Fruit fly (Drosophila melanogaster) Kc167 (cell line): ENCODE measurements around the gene VGlut.

Experiments used
- Myc ChIP-seq: fragments of >200 bp; optimal IDR thresholded peaks from 2 replicates; lab custom pipeline; 2017; ENCODE audit warnings: missing external identifiers
- Sin3A ChIP-seq: fragments of >200 bp; optimal IDR thresholded peaks from 2 replicates; lab custom pipeline; 2018; ENCODE audit warnings: missing external identifiers
- h ChIP-seq: fragments of >200 bp; optimal IDR thresholded peaks from 3 replicates; lab custom pipeline; 2018; ENCODE audit warnings: missing external identifiers
- insv ChIP-seq: fragments of >200 bp; optimal IDR thresholded peaks from 3 replicates; lab custom pipeline; 2018; ENCODE audit warnings: missing external identifiers
- psq ChIP-seq: fragments of >200 bp; optimal IDR thresholded peaks from 2 replicates; lab custom pipeline; 2017; ENCODE audit warnings: missing external identifiers
- ttk ChIP-seq: sonication (Bioruptor generic); optimal IDR thresholded peaks from 2 replicates; lab custom pipeline; 2017; ENCODE audit warnings: missing external identifiers

DNA sequence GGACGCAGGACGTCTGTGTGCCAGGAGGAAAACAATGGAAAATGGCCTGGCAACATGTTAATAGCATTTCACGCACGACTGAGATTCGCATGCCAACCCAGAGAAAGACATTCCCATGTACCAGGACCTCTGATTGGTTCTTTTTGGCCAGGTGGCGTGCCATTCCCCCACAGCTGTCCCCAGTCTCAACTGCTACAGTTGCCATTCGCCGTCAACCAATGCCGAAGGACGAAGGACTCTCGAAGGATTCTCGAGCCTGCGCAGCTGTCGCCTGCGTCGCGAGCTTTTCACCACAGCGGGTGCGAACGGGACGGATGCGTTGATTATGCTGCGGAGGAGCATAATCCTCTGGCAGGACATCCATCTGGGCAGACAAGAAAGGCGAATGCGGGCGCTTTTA is at the start of gene VGlut:
- no peak for TF ChIP-seq h
- TF ChIP-seq Myc, result no peak
- TF ChIP-seq ttk (lab: Kevin White, UChicago), result no peak
- no peak for TF ChIP-seq Sin3A
- TF ChIP-seq psq (lab: Kevin White, UChicago), result no peak
- no peak for TF ChIP-seq insv (lab: Kevin White, UChicago)
